Worm (Caenorhabditis elegans) whole organism, mixed stage, embryonic: ENCODE results near the gene C23G10.5.

Experiments used
- M03D4.4 ChIP-seq: sonication (generic microtip); optimal IDR thresholded peaks from 2 replicates; lab custom pipeline; 2017; ENCODE audit warnings: mild to moderate bottlenecking, missing genetic modification characterization, missing compliant biosample characterization
- bed-3 ChIP-seq: fragments of 200-800 bp; sonication (Bioruptor generic); optimal IDR thresholded peaks from 3 replicates; lab custom pipeline; 2018; ENCODE audit warnings: mild to moderate bottlenecking, missing genetic modification characterization, moderate library complexity, missing compliant biosample characterization
- blmp-1 ChIP-seq: fragments of 150-350 bp; optimal IDR thresholded peaks from 2 replicates; lab custom pipeline; 2014; ENCODE audit warnings: missing biosample characterization, missing genetic modification characterization
- ceh-39 ChIP-seq: fragments of 150-350 bp; optimal IDR thresholded peaks from 2 replicates; lab custom pipeline; 2014; ENCODE audit warnings: missing biosample characterization, missing genetic modification characterization
- ceh-43 ChIP-seq: fragments of 200-800 bp; sonication (Bioruptor generic); optimal IDR thresholded peaks from 2 replicates; lab custom pipeline; 2018; ENCODE audit warnings: mild to moderate bottlenecking, missing genetic modification characterization, moderate library complexity, missing compliant biosample characterization
- ces-1 ChIP-seq: fragments of 150-350 bp; optimal IDR thresholded peaks from 2 replicates; lab custom pipeline; 2014; ENCODE audit warnings: missing biosample characterization, missing genetic modification reagents, missing genetic modification characterization
- cnd-1 ChIP-seq: fragments of 200-800 bp; sonication (Bioruptor generic); optimal IDR thresholded peaks from 2 replicates; lab custom pipeline; 2018; ENCODE audit warnings: mild to moderate bottlenecking, missing genetic modification characterization, missing compliant biosample characterization
- drap-1 ChIP-seq: fragments of 200-800 bp; sonication (Bioruptor generic); optimal IDR thresholded peaks from 3 replicates; lab custom pipeline; 2018; ENCODE audit warnings: mild to moderate bottlenecking, missing genetic modification characterization, missing compliant biosample characterization
- ham-2 ChIP-seq: fragments of 200-800 bp; sonication (Bioruptor generic); optimal IDR thresholded peaks from 2 replicates; lab custom pipeline; 2018; ENCODE audit warnings: mild to moderate bottlenecking, missing genetic modification characterization, missing compliant biosample characterization
- lin-13 ChIP-seq: fragments of 150-350 bp; optimal IDR thresholded peaks from 2 replicates; lab custom pipeline; 2014; ENCODE audit warnings: missing biosample characterization, missing genetic modification characterization
- lin-32 ChIP-seq: fragments of 200-800 bp; sonication (Bioruptor generic); optimal IDR thresholded peaks from 2 replicates; lab custom pipeline; 2018; ENCODE audit warnings: mild to moderate bottlenecking, missing genetic modification characterization, missing compliant biosample characterization
- lsy-2 ChIP-seq: fragments of 150-350 bp; optimal IDR thresholded peaks from 2 replicates; lab custom pipeline; 2014; ENCODE audit warnings: missing biosample characterization, missing genetic modification characterization
- mls-2 ChIP-seq: sonication (generic microtip); optimal IDR thresholded peaks from 2 replicates; lab custom pipeline; 2016; ENCODE audit warnings: mild to moderate bottlenecking, missing genetic modification characterization, moderate library complexity, missing compliant biosample characterization
- nhr-12 ChIP-seq: fragments of 150-350 bp; optimal IDR thresholded peaks from 2 replicates; lab custom pipeline; 2014; ENCODE audit warnings: missing biosample characterization, missing genetic modification characterization
- nhr-2 ChIP-seq: fragments of 150-350 bp; optimal IDR thresholded peaks from 2 replicates; lab custom pipeline; 2014; ENCODE audit warnings: missing biosample characterization, missing genetic modification characterization
- nhr-237 ChIP-seq: fragments of 150-350 bp; optimal IDR thresholded peaks from 2 replicates; lab custom pipeline; 2014; ENCODE audit warnings: missing biosample characterization, missing genetic modification characterization
- nhr-28 ChIP-seq: fragments of 150-350 bp; optimal IDR thresholded peaks from 2 replicates; lab custom pipeline; 2014; ENCODE audit warnings: missing biosample characterization, missing genetic modification characterization
- nhr-76 ChIP-seq: sonication (generic microtip); optimal IDR thresholded peaks from 2 replicates; lab custom pipeline; 2017; ENCODE audit warnings: missing biosample characterization, missing genetic modification characterization
- pha-4 ChIP-seq: fragments of 150-350 bp; optimal IDR thresholded peaks from 2 replicates; lab custom pipeline; 2018; ENCODE audit warnings: missing biosample characterization, missing genetic modification reagents, missing genetic modification characterization
- sem-2 ChIP-seq: fragments of 200-800 bp; sonication (Bioruptor generic); optimal IDR thresholded peaks from 2 replicates; lab custom pipeline; 2018; ENCODE audit warnings: mild to moderate bottlenecking, missing genetic modification characterization, missing compliant biosample characterization
- snpc-4 ChIP-seq: fragments of 150-350 bp; optimal IDR thresholded peaks from 2 replicates; lab custom pipeline; 2014; ENCODE audit warnings: missing biosample characterization, missing genetic modification characterization
- sptf-1 ChIP-seq: sonication (generic microtip); optimal IDR thresholded peaks from 2 replicates; lab custom pipeline; 2017; ENCODE audit warnings: mild to moderate bottlenecking, missing genetic modification characterization, moderate library complexity, missing compliant biosample characterization
- tbx-8 ChIP-seq: fragments of 200-800 bp; sonication (Bioruptor generic); optimal IDR thresholded peaks from 2 replicates; lab custom pipeline; 2018; ENCODE audit warnings: mild to moderate bottlenecking, missing genetic modification characterization, moderate library complexity, missing compliant biosample characterization
- unc-120 ChIP-seq: sonication (generic microtip); optimal IDR thresholded peaks from 2 replicates; lab custom pipeline; 2017; ENCODE audit warnings: missing genetic modification characterization, missing compliant biosample characterization; ENCODE audit not compliant: poor library complexity, severe bottlenecking
- unc-39 ChIP-seq: fragments of 150-350 bp; optimal IDR thresholded peaks from 2 replicates; lab custom pipeline; 2014; ENCODE audit warnings: missing biosample characterization, missing genetic modification characterization
- unc-62 ChIP-seq: fragments of 150-350 bp; optimal IDR thresholded peaks from 2 replicates; lab custom pipeline; 2014; ENCODE audit warnings: missing biosample characterization, missing genetic modification reagents, missing genetic modification characterization
- zip-8 ChIP-seq: fragments of 150-350 bp; optimal IDR thresholded peaks from 2 replicates; lab custom pipeline; 2014; ENCODE audit warnings: missing biosample characterization, missing genetic modification characterization
- ztf-11 ChIP-seq: fragments of 150-350 bp; optimal IDR thresholded peaks from 2 replicates; lab custom pipeline; 2014; ENCODE audit warnings: missing biosample characterization, missing genetic modification characterization

C23G10.5 gene

ce11 chrIII:6179062-6179461 lies 11.8 kb upstream of the C23G10.5 start:
- no peak for TF ChIP-seq nhr-2 (tag; lab: Kevin White, UChicago)
- no peak for TF ChIP-seq lin-13
- TF ChIP-seq unc-120 (tag; lab: Kevin White, UChicago) = no peak
- no peak for TF ChIP-seq tbx-8 (GFP tag; lab: Kevin White, UChicago)
- no peak for TF ChIP-seq blmp-1
- no peak for TF ChIP-seq ces-1 (GFP tag; lab: Kevin White, UChicago)
- no peak for TF ChIP-seq pha-4 (tag; lab: Kevin White, UChicago)
- TF ChIP-seq mls-2 (tag; lab: Kevin White, UChicago) = no peak

ce11 chrIII:6180294-6180693 lies 10.6 kb upstream of the C23G10.5 start:
- no peak for TF ChIP-seq lsy-2 (tag; lab: Kevin White, UChicago)

- TF ChIP-seq unc-62 (GFP tag; lab: Kevin White, UChicago) (no peak), ceh-39 (no peak), nhr-237 (tag; lab: Kevin White, UChicago) (no peak), lin-32 (GFP tag; lab: Kevin White, UChicago) (no peak), tbx-8 (GFP tag; lab: Kevin White, UChicago) (no peak), ces-1 (GFP tag; lab: Kevin White, UChicago) (no peak), sptf-1 (tag; lab: Kevin White, UChicago) (no peak), lin-13 (no peak), mls-2 (tag; lab: Kevin White, UChicago) (no peak), snpc-4 (tag; lab: Kevin White, UChicago) (no peak), cnd-1 (no peak), lsy-2 (tag; lab: Kevin White, UChicago) (no peak), zip-8 (no peak), pha-4 (tag; lab: Kevin White, UChicago) (no peak), ceh-43 (GFP tag; lab: Kevin White, UChicago) (no peak), nhr-2 (tag; lab: Kevin White, UChicago) (no peak), nhr-12 (no peak), unc-120 (tag; lab: Kevin White, UChicago) (no peak), unc-39 (tag; lab: Kevin White, UChicago) (no peak), ztf-11 (tag; lab: Kevin White, UChicago) (no peak)
These were observed 7.8 kb upstream of the C23G10.5 start, which contains the start of gene nas-28 for ce11 chrIII:6183118-6183517. Gene nas-28, minus strand, starts transcription at chrIII:6183218.

- TF ChIP-seq nhr-2 (tag; lab: Kevin White, UChicago) = no peak
- TF ChIP-seq M03D4.4 (tag; lab: Kevin White, UChicago) = no peak
- TF ChIP-seq snpc-4 (tag; lab: Kevin White, UChicago) = no peak
- no peak for TF ChIP-seq lsy-2 (tag; lab: Kevin White, UChicago)
- no peak for TF ChIP-seq sem-2
- no peak for TF ChIP-seq nhr-237 (tag; lab: Kevin White, UChicago)
- TF ChIP-seq lin-13 = no peak
- no peak for TF ChIP-seq nhr-12
- TF ChIP-seq nhr-76 (tag; lab: Kevin White, UChicago) = no peak
- TF ChIP-seq, all 35 proteins: peak for 0
These were observed 3.6 kb downstream of the C23G10.5 start, which contains the start of gene ugt-66 for ce11 chrIII:6194480-6194879. Gene ugt-66, minus strand, starts transcription at chrIII:6194580.

- no peak for TF ChIP-seq cnd-1
- TF ChIP-seq sptf-1 (tag; lab: Kevin White, UChicago) = no peak
- no peak for TF ChIP-seq nhr-2 (tag; lab: Kevin White, UChicago)
- no peak for TF ChIP-seq ceh-39
- no peak for TF ChIP-seq ceh-43 (GFP tag; lab: Kevin White, UChicago)
- no peak for TF ChIP-seq bed-3 (GFP tag; lab: Kevin White, UChicago)
- TF ChIP-seq nhr-28 (tag; lab: Kevin White, UChicago) = no peak
- no peak for TF ChIP-seq lsy-2 (tag; lab: Kevin White, UChicago)
- no peak for TF ChIP-seq ham-2 (GFP tag; lab: Kevin White, UChicago)
- no peak for TF ChIP-seq drap-1 (GFP tag; lab: Kevin White, UChicago)
- TF ChIP-seq lin-13 = no peak
- TF ChIP-seq nhr-237 (tag; lab: Kevin White, UChicago) = no peak
These were observed 4.8 kb downstream of the C23G10.5 start for ce11 chrIII:6195718-6196117.
